Worm (Caenorhabditis elegans) whole organism, midembryonic: ENCODE measurements around the gene srx-2.

ENCODE experiments used
- klf-2 ChIP-seq: fragments of 200-800 bp; sonication (Bioruptor generic); conservative IDR thresholded peaks from 2 replicates; pipeline ENCODE4 v1.3.6; 2022; ENCODE audit warnings: missing genetic modification reagents, missing genetic modification characterization, missing compliant biosample characterization
- ref-1 ChIP-seq: fragments of 200-800 bp; sonication (Bioruptor generic); conservative IDR thresholded peaks from 2 replicates; pipeline ENCODE4 v1.3.6; 2022; ENCODE audit warnings: missing genetic modification reagents, missing genetic modification characterization, missing compliant biosample characterization

DNA sequence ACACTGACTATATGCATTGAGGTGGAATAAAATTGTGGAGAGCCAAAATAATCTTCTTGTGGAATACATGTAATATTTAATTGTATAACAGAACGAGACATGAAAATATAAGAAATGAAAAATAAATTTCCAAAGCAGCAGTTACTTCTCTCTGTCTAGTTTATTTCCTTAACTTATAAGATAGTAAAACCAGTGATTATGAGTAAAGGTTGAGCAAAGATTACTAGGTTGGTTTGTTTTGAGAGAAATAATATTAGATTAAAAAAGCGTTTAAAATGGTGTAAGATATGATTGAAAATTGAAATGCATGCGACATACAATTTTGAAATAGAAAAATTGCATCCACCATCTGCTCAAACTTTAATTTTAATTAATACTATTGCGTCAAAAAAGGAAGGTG lies 4.5 kb downstream of the srx-2 start, which contains the start of gene srh-201:
- TF ChIP-seq ref-1 (GFP tag; lab: Robert Waterston, UW), result no peak
- TF ChIP-seq klf-2 (GFP tag; lab: Robert Waterston, UW), result no peak
